Worm (Caenorhabditis elegans) whole organism, L4/young adult: ENCODE results near the gene kxd-1.

Source experiments
- W03F9.2 ChIP-seq: fragments of 150-350 bp; optimal IDR thresholded peaks from 2 replicates; lab custom pipeline; 2014; ENCODE audit warnings: missing biosample characterization, missing genetic modification characterization
- dao-5 ChIP-seq: sonication (generic microtip); optimal IDR thresholded peaks from 2 replicates; lab custom pipeline; 2016; ENCODE audit warnings: missing genotype, missing genetic modification characterization, moderate library complexity, missing compliant biosample characterization
- him-1 ChIP-seq: sonication (generic microtip); optimal IDR thresholded peaks from 2 replicates; lab custom pipeline; 2016; ENCODE audit warnings: missing genotype, missing genetic modification reagents, missing genetic modification characterization, missing compliant biosample characterization

kxd-1 gene

ce11 chrV:7239471-7239870 is 18.2 kb downstream of the kxd-1 start, which contains the start of gene C05C8.1:
TSS of gene C05C8.1 (plus strand) at chrV:7239771.
- TF ChIP-seq him-1 (no peak), dao-5 (no peak), W03F9.2 (tag; lab: Kevin White, UChicago) (no peak)

- TF ChIP-seq him-1 (no peak), dao-5 (no peak), W03F9.2 (tag; lab: Kevin White, UChicago) (no peak)
These were observed 25.7 kb downstream of the kxd-1 start, which contains the start of gene C05C8.7 for ce11 chrV:7246951-7247350. TSS of gene C05C8.7 (minus strand) at chrV:7247050.

ce11 chrV:7248227-7248953 is 27.1 kb downstream of the kxd-1 start:
- TF ChIP-seq dao-5: no peak
- no peak for TF ChIP-seq W03F9.2 (tag; lab: Kevin White, UChicago)
- TF ChIP-seq him-1: no peak

ce11 chrV:7255095-7255494 is 33.8 kb downstream of the kxd-1 start, which contains the start of gene C05C8.8:
TSS of gene C05C8.8 (minus strand) at chrV:7255195.
- TF ChIP-seq dao-5: no peak
- TF ChIP-seq W03F9.2 (tag; lab: Kevin White, UChicago): no peak
- TF ChIP-seq him-1: no peak

- no peak for TF ChIP-seq dao-5
- TF ChIP-seq W03F9.2 (tag; lab: Kevin White, UChicago): no peak
- no peak for TF ChIP-seq him-1
These were observed 37.7 kb downstream of the kxd-1 start, which contains the start of gene C13A2.12 for ce11 chrV:7258965-7259364. TSS of gene C13A2.12 (plus strand) at chrV:7259265.

ce11 chrV:7264042-7264441 is 42.8 kb downstream of the kxd-1 start, which contains the start of gene C13A2.9:
TSS of gene C13A2.9 (minus strand) at chrV:7264142.
- no peak for TF ChIP-seq W03F9.2 (tag; lab: Kevin White, UChicago)
- TF ChIP-seq him-1: no peak
- TF ChIP-seq dao-5: no peak

- no peak for TF ChIP-seq W03F9.2 (tag; lab: Kevin White, UChicago)
- TF ChIP-seq dao-5: no peak
- no peak for TF ChIP-seq him-1
These were observed 44.8 kb downstream of the kxd-1 start, which contains the start of gene C13A2.7 for ce11 chrV:7266021-7266420. TSS of gene C13A2.7 (plus strand) at chrV:7266321.

ce11 chrV:7269399-7269798 is 48.1 kb downstream of the kxd-1 start, which contains the start of gene C13A2.6:
TSS of gene C13A2.6 (plus strand) at chrV:7269699.
- no peak for TF ChIP-seq him-1
- TF ChIP-seq dao-5: no peak
- no peak for TF ChIP-seq W03F9.2 (tag; lab: Kevin White, UChicago)
